Worm (Caenorhabditis elegans): ENCODE measurements around the gene F36D3.5.

The F36D3.5 gene

DNA sequence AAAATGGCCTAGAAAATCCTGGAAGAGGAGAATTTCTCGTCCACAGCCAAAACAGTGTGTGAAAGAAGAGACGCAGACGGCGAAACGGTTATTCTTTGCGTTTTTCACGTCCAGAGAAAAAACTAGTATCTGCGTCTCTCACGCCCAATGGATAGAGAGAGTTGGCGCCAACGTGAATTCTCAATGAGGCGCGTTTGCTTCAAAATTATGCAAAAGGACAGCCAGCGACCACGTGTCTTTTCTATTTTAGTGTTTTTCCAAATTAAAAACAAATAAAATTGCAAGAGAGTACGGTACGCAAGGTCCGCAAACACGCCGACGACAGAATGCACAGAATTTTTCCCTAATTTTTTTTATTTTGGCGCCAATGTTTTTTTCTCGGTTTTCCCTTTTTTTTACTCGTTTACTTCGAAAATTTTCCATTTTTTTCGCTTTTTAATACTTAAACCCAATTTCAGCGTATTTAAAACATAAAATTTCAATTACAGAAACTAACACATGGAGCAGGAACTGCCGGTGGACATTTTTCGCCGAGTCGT is 22.9 kb upstream of the F36D3.5 start, which contains the start of gene Y32B12B.2 (continued):
- TF ChIP-seq T26A8.4 (GFP tag; IDR thresholded peaks at IDR 0.05) (0 out of 2 replicates have a peak, but pooled peaks have one; percentile 23), lsy-2 (tag; optimal IDR thresholded peaks at IDR 0.05) (peak; percentile 66 to 97), egl-27 (tag; optimal IDR thresholded peaks at IDR 0.05) (no peak), rbr-2 (tag; optimal IDR thresholded peaks at IDR 0.05) (peak; percentile 43), daf-8 (GFP tag; IDR thresholded peaks at IDR 0.05) (no peak)

DNA sequence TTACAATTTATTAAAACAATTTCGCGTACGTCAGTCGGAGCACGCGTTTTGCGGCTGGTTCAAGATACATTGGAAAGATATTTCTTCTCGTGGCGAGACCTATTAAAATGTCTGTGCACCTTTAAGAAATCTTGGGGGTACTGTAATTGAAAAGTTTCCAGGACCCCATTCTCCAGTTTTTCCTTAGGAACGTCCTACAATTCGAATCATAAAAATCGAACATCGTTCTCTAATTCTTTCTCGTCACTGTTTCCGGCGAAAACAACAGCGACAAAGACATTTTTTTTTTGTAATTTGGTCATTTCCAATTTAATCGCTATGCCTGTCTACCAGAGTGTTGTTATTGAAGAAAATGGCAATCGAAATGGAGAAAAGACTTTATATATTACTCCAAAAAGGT is 21.7 kb upstream of the F36D3.5 start, which contains the start of gene Y32B12B.1:
TSS of gene Y32B12B.1 (plus strand) at position 301 of the 400 bp plus-strand sequence.
- TF ChIP-seq sdz-12 (GFP tag; optimal IDR thresholded peaks at IDR 0.05) (no peak), nhr-111 (GFP tag; optimal IDR thresholded peaks at IDR 0.05) (no peak), duxl-1 (tag; optimal IDR thresholded peaks at IDR 0.05; ENCODE audit: poor library complexity) (no peak), nhr-77 (tag; optimal IDR thresholded peaks at IDR 0.05) (no peak), aha-1 (tag) (no peak), nhr-25 (tag; optimal IDR thresholded peaks at IDR 0.05; ENCODE audit: borderline replicate concordance, insufficient read depth) (no peak)

DNA sequence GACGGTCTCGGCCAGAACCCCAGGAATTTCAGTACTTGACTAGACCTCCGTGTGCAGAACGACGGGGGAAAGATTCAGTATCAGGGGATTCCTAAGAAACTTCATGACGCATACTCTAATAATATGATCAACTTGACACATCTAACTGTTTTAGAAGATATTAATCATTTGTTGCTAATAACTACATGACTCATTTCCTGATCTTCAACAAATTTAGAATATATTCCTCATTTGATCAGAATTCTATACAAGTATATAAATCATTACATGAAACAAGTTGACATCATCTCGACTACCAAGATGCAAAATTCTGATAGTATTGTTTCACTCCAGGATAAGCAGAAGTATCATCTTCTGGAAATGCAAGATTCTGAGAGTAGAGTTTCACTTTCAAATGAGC is 20.1 kb upstream of the F36D3.5 start, which contains the start of gene Y32B12B.8:
TSS of gene Y32B12B.8 (plus strand) at position 301 of the 400 bp plus-strand sequence.
- TF ChIP-seq duxl-1 (tag; optimal IDR thresholded peaks at IDR 0.05; ENCODE audit: poor library complexity) (no peak), dve-1 (tag; optimal IDR thresholded peaks at IDR 0.05; ENCODE audit: insufficient read depth) (no peak), mes-2 (tag; optimal IDR thresholded peaks at IDR 0.05; ENCODE audit: poor library complexity, severe bottlenecking) (no peak), madf-9 (GFP tag; conservative IDR thresholded peaks at IDR 0.05) (no peak), sdz-12 (GFP tag; optimal IDR thresholded peaks at IDR 0.05) (no peak)

DNA sequence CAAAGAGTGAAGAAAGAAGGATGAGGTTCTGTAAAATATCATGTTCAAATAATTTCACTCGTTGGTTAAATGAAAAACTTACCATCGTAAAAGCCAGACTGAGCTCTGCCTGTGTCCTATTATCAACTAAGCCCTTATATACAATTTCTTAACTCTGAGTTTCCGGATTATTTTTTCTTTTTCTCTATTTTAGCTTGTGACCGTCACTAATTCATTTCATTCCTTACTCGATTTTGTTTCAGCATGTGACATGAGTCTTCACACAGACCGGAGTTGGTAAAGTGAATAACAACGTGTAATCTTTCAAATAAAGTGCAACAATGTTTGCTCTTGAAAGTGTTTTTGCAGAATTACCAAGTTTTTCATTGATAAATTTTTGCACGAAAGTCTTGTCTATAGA is 19.0 kb upstream of the F36D3.5 start, which contains the start of gene cpr-2:
TSS of gene cpr-2 (minus strand) at position 101 of the 400 bp plus-strand sequence.
- TF ChIP-seq unc-130 (GFP tag; optimal IDR thresholded peaks at IDR 0.05) = no peak

DNA sequence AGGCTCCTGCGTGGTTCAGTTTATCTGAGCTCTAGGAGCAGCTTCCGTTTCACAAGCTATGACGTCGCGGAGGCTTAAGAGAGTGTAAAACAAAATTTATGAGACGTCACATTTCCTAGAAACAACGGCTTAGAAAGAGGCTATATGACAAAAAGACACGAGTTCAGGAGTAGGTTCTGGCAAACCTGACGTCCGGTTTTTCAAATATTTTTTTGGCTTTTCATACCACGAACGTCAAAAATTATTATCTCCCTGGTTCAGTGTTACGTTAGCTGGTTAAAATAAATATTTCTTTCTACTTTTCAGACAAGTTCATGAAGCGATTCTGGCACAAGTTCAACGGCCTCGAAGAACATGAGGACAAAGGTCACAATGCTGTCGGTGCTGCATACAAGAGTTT is 12.8 kb upstream of the F36D3.5 start, which contains the start of gene F36D3.16:
TSS of gene F36D3.16 (plus strand) at position 301 of the 400 bp plus-strand sequence.
- no peak for TF ChIP-seq lin-1 (GFP tag; IDR thresholded peaks at IDR 0.05)
- no peak for TF ChIP-seq nhr-76 (tag; optimal IDR thresholded peaks at IDR 0.05)
- TF ChIP-seq F10B5.3 (tag; optimal IDR thresholded peaks at IDR 0.05) = no peak
- no peak for TF ChIP-seq spr-1 (tag; optimal IDR thresholded peaks at IDR 0.05)
- TF ChIP-seq ces-1 (GFP tag; optimal IDR thresholded peaks at IDR 0.05) = no peak
- TF ChIP-seq nhr-102 (tag; optimal IDR thresholded peaks at IDR 0.05) = no peak
- no peak for TF ChIP-seq egl-27 (tag; optimal IDR thresholded peaks at IDR 0.05)
- TF ChIP-seq hlh-11 (tag; optimal IDR thresholded peaks at IDR 0.05) = no peak
- no peak for TF ChIP-seq aly-2 (tag; optimal IDR thresholded peaks at IDR 0.05)
- TF ChIP-seq snpc-1.2 (GFP tag; IDR thresholded peaks at IDR 0.05) = no peak
- no peak for TF ChIP-seq unc-130 (GFP tag; optimal IDR thresholded peaks at IDR 0.05)
- no peak for TF ChIP-seq ceh-44 (GFP tag; IDR thresholded peaks at IDR 0.05)
- no peak for TF ChIP-seq Y105C5A.15 (GFP tag; IDR thresholded peaks at IDR 0.05)
- TF ChIP-seq ceh-20 (GFP tag; IDR thresholded peaks at IDR 0.05) = no peak
- no peak for TF ChIP-seq tag-97 (GFP tag; IDR thresholded peaks at IDR 0.05)
- no peak for TF ChIP-seq hlh-30 (tag; optimal IDR thresholded peaks at IDR 0.05; ENCODE audit: insufficient read depth)
- no peak for TF ChIP-seq hif-1 (tag; optimal IDR thresholded peaks at IDR 0.05)
- TF ChIP-seq daf-8 (GFP tag; IDR thresholded peaks at IDR 0.05) = no peak
- TF ChIP-seq ceh-62 (tag; optimal IDR thresholded peaks at IDR 0.05) = no peak
- no peak for TF ChIP-seq T20F7.1 (GFP tag; optimal IDR thresholded peaks at IDR 0.05)
